Worm (Caenorhabditis elegans): ENCODE measurements around the gene best-1.

best-1 gene

ce11 chrIV:13112982-13113381 lies 3.4 kb upstream of the best-1 start, which contains the start of gene best-2:
best-2 (minus strand) TSS chrIV:13113082.
- no peak for TF ChIP-seq ref-1 (GFP tag; conservative IDR thresholded peaks at IDR 0.05)

- TF ChIP-seq T22C8.4 (GFP tag; IDR thresholded peaks at IDR 0.05): no peak
- no peak for TF ChIP-seq tab-1 (GFP tag; IDR thresholded peaks at IDR 0.05)
- no peak for TF ChIP-seq klf-2 (GFP tag; conservative IDR thresholded peaks at IDR 0.05)
- TF ChIP-seq flt-1 (GFP tag; IDR thresholded peaks at IDR 0.05): no peak
- TF ChIP-seq ztf-29 (GFP tag; IDR thresholded peaks at IDR 0.05): no peak
- no peak for TF ChIP-seq cog-1 (tag; optimal IDR thresholded peaks at IDR 0.05)
- TF ChIP-seq ztf-23 (GFP tag; IDR thresholded peaks at IDR 0.05): no peak
- TF ChIP-seq med-1 (GFP tag; optimal IDR thresholded peaks at IDR 0.05; ENCODE audit: insufficient read depth): no peak
- no peak for TF ChIP-seq ref-1 (GFP tag; conservative IDR thresholded peaks at IDR 0.05)
Observed at ce11 chrIV:13110876-13111275, 1.3 kb upstream of the best-1 start.

ce11 chrIV:13108430-13108829 lies 1.1 kb downstream of the best-1 start:
- TF ChIP-seq ztf-23 (GFP tag; IDR thresholded peaks at IDR 0.05) (no peak), klf-2 (GFP tag; conservative IDR thresholded peaks at IDR 0.05) (no peak), ztf-29 (GFP tag; IDR thresholded peaks at IDR 0.05) (no peak), med-1 (GFP tag; optimal IDR thresholded peaks at IDR 0.05; ENCODE audit: insufficient read depth) (no peak), ref-1 (GFP tag; conservative IDR thresholded peaks at IDR 0.05) (no peak), tab-1 (GFP tag; IDR thresholded peaks at IDR 0.05) (no peak), flt-1 (GFP tag; IDR thresholded peaks at IDR 0.05) (no peak), T22C8.4 (GFP tag; IDR thresholded peaks at IDR 0.05) (no peak), cog-1 (tag; optimal IDR thresholded peaks at IDR 0.05) (no peak)

ce11 chrIV:13107359-13107758 lies 2.2 kb downstream of the best-1 start, which contains the start of gene B0564.2:
B0564.2 (plus strand) TSS chrIV:13107659.
- TF ChIP-seq cog-1 (tag; optimal IDR thresholded peaks at IDR 0.05) (no peak), klf-2 (GFP tag; conservative IDR thresholded peaks at IDR 0.05) (no peak), ztf-23 (GFP tag; IDR thresholded peaks at IDR 0.05) (no peak), med-1 (GFP tag; optimal IDR thresholded peaks at IDR 0.05; ENCODE audit: insufficient read depth) (no peak), T22C8.4 (GFP tag; IDR thresholded peaks at IDR 0.05) (no peak), tab-1 (GFP tag; IDR thresholded peaks at IDR 0.05) (no peak), ztf-29 (GFP tag; IDR thresholded peaks at IDR 0.05) (no peak), ref-1 (GFP tag; conservative IDR thresholded peaks at IDR 0.05) (no peak), flt-1 (GFP tag; IDR thresholded peaks at IDR 0.05) (no peak)

ce11 chrIV:13104900-13105299 lies 4.7 kb downstream of the best-1 start, which contains the start of gene rde-11:
rde-11 (plus strand) TSS chrIV:13105200.
- TF ChIP-seq ref-1 (GFP tag; conservative IDR thresholded peaks at IDR 0.05): no peak
- TF ChIP-seq tab-1 (GFP tag; IDR thresholded peaks at IDR 0.05): no peak
- TF ChIP-seq flt-1 (GFP tag; IDR thresholded peaks at IDR 0.05): no peak
- TF ChIP-seq T22C8.4 (GFP tag; IDR thresholded peaks at IDR 0.05): no peak
- TF ChIP-seq ztf-23 (GFP tag; IDR thresholded peaks at IDR 0.05): no peak
- no peak for TF ChIP-seq ztf-29 (GFP tag; IDR thresholded peaks at IDR 0.05)
- TF ChIP-seq cog-1 (tag; optimal IDR thresholded peaks at IDR 0.05): no peak
- no peak for TF ChIP-seq klf-2 (GFP tag; conservative IDR thresholded peaks at IDR 0.05)
- no peak for TF ChIP-seq med-1 (GFP tag; optimal IDR thresholded peaks at IDR 0.05; ENCODE audit: insufficient read depth)

ce11 chrIV:13100415-13100814 lies 9.2 kb downstream of the best-1 start, which contains the start of gene fask-1:
fask-1 (plus strand) TSS chrIV:13100715.
- TF ChIP-seq klf-2 (GFP tag; conservative IDR thresholded peaks at IDR 0.05): no peak
- no peak for TF ChIP-seq tab-1 (GFP tag; IDR thresholded peaks at IDR 0.05)
- TF ChIP-seq ztf-23 (GFP tag; IDR thresholded peaks at IDR 0.05): no peak
- no peak for TF ChIP-seq ztf-29 (GFP tag; IDR thresholded peaks at IDR 0.05)
- TF ChIP-seq T22C8.4 (GFP tag; IDR thresholded peaks at IDR 0.05): no peak

- peak; percentile 42 for TF ChIP-seq cog-1 (tag; optimal IDR thresholded peaks at IDR 0.05)
- no peak for TF ChIP-seq ztf-29 (GFP tag; IDR thresholded peaks at IDR 0.05)
Observed at ce11 chrIV:13098652-13099051, 10.9 kb downstream of the best-1 start, which contains the start of the genes dli-1, tin-9.2 and exos-4.1. dli-1 (minus strand) TSS chrIV:13098792. tin-9.2 (plus strand) TSS chrIV:13098995. exos-4.1 (plus strand) TSS chrIV:13098999.

ce11 chrIV:13096778-13097177 lies 12.8 kb downstream of the best-1 start:
- TF ChIP-seq cog-1 (tag; optimal IDR thresholded peaks at IDR 0.05) (no peak), ztf-29 (GFP tag; IDR thresholded peaks at IDR 0.05) (no peak), med-1 (GFP tag; optimal IDR thresholded peaks at IDR 0.05; ENCODE audit: insufficient read depth) (no peak), ref-1 (GFP tag; conservative IDR thresholded peaks at IDR 0.05) (no peak), T22C8.4 (GFP tag; IDR thresholded peaks at IDR 0.05) (no peak)

ce11 chrIV:13095462-13095861 lies 14.1 kb downstream of the best-1 start, which contains the start of gene rfc-3:
rfc-3 (plus strand) TSS chrIV:13095762.
- TF ChIP-seq ztf-23 (GFP tag; IDR thresholded peaks at IDR 0.05): no peak
- no peak for TF ChIP-seq tab-1 (GFP tag; IDR thresholded peaks at IDR 0.05)
- TF ChIP-seq klf-2 (GFP tag; conservative IDR thresholded peaks at IDR 0.05): no peak
- TF ChIP-seq ztf-29 (GFP tag; IDR thresholded peaks at IDR 0.05): no peak
- TF ChIP-seq T22C8.4 (GFP tag; IDR thresholded peaks at IDR 0.05): no peak
- TF ChIP-seq ref-1 (GFP tag; conservative IDR thresholded peaks at IDR 0.05): no peak
- no peak for TF ChIP-seq med-1 (GFP tag; optimal IDR thresholded peaks at IDR 0.05; ENCODE audit: insufficient read depth)
- TF ChIP-seq cog-1 (tag; optimal IDR thresholded peaks at IDR 0.05): no peak
- no peak for TF ChIP-seq flt-1 (GFP tag; IDR thresholded peaks at IDR 0.05)

- TF ChIP-seq T22C8.4 (GFP tag; IDR thresholded peaks at IDR 0.05) (peak; percentile 75), tab-1 (GFP tag; IDR thresholded peaks at IDR 0.05) (no peak), med-1 (GFP tag; optimal IDR thresholded peaks at IDR 0.05; ENCODE audit: insufficient read depth) (no peak), ztf-23 (GFP tag; IDR thresholded peaks at IDR 0.05) (no peak)
Observed at ce11 chrIV:13093677-13094076, 15.9 kb downstream of the best-1 start, which contains the start of the genes prcc-1 and C39E9.12. prcc-1 (minus strand) TSS chrIV:13093795. C39E9.12 (plus strand) TSS chrIV:13094007.
